Worm (Caenorhabditis elegans): ENCODE data around the gene fbxa-144.

The fbxa-144 gene

DNA sequence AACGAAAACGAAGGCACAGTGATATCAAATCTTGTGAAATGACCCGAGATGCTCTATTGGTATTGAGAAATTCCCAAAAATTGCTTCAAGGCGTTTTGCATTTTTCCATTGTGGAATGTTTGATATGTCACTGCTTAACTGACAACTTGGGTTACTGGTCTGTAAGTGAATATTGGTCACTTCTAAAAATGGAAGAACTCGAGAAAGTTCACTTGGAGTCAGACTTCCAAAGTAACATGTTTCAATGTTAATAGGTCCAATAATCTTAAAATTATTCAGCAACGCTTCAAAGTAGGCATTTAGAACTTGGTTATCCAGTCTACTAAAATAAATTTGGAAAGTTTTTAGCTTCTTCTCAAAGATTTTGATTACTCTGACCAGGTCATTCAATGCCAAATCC, at the start of gene fbxa-144:
Gene fbxa-144 (minus strand): TSS at position 101 of the 400 bp plus-strand sequence.
- no peak for TF ChIP-seq him-1 (tag; optimal IDR thresholded peaks at IDR 0.05)
- no peak for TF ChIP-seq W03F9.2 (tag; optimal IDR thresholded peaks at IDR 0.05)
- no peak for TF ChIP-seq dao-5 (tag; optimal IDR thresholded peaks at IDR 0.05)

DNA sequence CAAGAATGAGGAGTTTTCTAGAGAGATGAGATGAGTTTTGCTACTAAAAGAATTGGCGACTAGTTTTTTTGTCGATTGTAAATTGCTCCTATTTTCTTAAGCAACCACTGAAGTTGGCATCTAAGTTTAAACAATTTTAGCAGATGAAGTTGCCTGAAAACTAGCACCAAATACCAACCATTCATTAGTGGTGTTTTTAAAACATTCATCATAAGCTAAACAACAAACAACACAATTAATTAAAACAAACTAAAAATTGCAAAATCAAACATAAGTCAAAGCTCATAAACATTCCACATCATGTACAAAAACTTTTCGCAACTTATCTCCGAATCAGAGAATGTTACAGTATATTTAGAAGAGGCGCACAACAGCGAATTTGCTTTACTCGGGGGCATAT, 49.5 kb upstream of the fbxa-144 start, which contains the start of gene srz-13:
Gene srz-13 (plus strand): TSS at position 301 of the 400 bp plus-strand sequence.
- TF ChIP-seq him-1 (tag; optimal IDR thresholded peaks at IDR 0.05) (no peak), W03F9.2 (tag; optimal IDR thresholded peaks at IDR 0.05) (no peak), dao-5 (tag; optimal IDR thresholded peaks at IDR 0.05) (no peak)

DNA sequence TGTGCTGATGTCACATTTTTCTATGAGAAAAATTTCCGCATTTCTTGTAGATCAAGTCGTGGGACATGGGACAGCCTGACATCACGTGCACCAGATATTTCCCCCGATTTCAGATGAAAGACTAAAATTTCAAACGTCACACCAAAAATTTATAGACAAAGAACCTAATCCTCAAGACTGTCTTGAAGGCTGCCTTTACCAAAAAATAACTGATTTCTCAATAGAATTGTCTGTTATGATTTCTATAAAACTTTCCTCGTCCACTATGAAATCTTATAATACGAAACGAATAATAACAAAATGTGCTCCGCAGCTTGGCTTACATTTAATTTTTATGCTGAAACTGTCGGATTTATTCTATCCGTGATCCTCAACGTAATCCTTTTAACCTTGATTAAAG, 47.7 kb upstream of the fbxa-144 start, which contains the start of gene str-106:
Gene str-106 (plus strand): TSS at position 301 of the 400 bp plus-strand sequence.
- TF ChIP-seq him-1 (tag; optimal IDR thresholded peaks at IDR 0.05) (no peak), dao-5 (tag; optimal IDR thresholded peaks at IDR 0.05) (no peak)

DNA sequence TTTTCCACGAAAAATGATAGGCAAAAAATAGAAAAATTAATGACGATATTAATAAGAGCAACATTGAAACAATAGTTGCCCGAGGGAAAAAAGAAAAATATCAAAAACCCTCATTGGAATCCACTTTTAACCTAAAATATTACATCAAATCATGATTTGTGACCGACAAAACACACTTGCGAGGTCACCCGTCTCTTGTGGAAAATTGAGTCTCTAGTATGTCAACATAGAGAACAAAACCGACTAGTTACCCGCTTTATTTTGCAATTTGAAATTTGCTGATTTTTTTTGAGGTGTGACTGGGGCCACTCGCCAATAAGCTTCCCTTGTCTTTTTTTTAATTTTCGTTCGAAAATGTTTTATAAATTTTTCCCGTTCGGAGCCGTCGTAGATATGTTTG, 43.2 kb upstream of the fbxa-144 start, which contains the start of gene cyp-33D1:
Gene cyp-33D1 (minus strand): TSS at position 101 of the 400 bp plus-strand sequence.
- TF ChIP-seq W03F9.2 (tag; optimal IDR thresholded peaks at IDR 0.05) (no peak), him-1 (tag; optimal IDR thresholded peaks at IDR 0.05) (no peak), dao-5 (tag; optimal IDR thresholded peaks at IDR 0.05) (no peak)

DNA sequence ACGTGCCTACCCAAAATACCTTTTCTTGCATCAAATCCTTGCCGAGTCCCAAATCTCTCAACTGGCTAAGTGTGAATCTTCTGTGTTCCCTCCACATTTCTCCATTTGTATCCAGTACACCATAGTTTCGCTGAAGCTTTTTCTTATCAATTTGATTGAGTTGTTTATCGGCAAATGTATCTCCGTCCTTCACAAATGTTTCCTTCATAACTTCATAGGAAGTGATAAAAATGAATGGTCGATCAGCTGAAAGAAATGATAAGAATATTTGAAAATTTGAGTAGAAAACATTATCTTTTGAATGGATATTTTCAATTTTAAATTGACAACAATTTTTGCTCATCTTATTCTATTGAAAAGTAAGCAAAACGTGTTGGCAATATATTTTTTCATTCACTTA, 42.6 kb upstream of the fbxa-144 start:
- TF ChIP-seq dao-5 (tag; optimal IDR thresholded peaks at IDR 0.05) (no peak), him-1 (tag; optimal IDR thresholded peaks at IDR 0.05) (no peak), W03F9.2 (tag; optimal IDR thresholded peaks at IDR 0.05) (no peak)

DNA sequence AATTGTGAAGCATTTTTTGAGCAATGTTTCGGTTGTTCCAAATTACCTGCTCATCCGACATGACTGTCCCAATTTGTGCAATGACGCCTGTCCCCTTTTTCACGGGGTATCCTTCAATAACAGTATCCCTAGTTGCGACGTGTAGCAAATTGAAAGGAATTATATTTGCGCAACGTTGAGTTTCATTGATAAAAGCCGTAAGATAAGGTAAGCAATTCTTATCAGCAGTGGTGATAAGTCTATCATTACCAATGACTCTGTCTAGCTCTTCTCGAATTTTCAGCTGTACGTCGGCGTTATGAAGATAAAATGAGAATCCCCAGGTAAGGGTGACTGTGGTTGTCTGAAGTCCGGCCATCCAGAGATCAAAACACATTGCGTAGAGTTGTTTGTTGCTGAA, 41.5 kb upstream of the fbxa-144 start:
- TF ChIP-seq W03F9.2 (tag; optimal IDR thresholded peaks at IDR 0.05) (no peak), him-1 (tag; optimal IDR thresholded peaks at IDR 0.05) (no peak), dao-5 (tag; optimal IDR thresholded peaks at IDR 0.05) (no peak)

DNA sequence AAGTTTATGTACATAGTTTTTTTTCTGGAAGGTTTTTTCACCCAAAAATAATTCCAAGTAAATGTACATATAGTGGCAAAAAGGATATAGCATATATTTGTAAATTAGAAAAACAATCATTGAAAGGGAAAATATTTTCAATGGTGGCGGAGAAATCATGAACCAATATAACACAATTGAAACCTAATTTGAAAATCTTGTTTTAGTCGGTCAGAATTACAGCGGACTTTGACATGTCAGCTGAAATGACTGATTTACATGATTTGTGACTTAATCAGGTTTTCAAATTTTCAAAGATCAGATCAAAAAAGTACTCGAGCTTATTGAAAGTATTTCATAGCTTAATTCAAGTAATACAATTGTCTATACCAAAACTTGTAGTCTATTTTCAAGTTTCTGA, 39.1 kb upstream of the fbxa-144 start, which contains the start of gene K05D4.9:
Gene K05D4.9 (minus strand): TSS at position 101 of the 400 bp plus-strand sequence.
- TF ChIP-seq W03F9.2 (tag; optimal IDR thresholded peaks at IDR 0.05) (no peak), dao-5 (tag; optimal IDR thresholded peaks at IDR 0.05) (no peak), him-1 (tag; optimal IDR thresholded peaks at IDR 0.05) (no peak)

DNA sequence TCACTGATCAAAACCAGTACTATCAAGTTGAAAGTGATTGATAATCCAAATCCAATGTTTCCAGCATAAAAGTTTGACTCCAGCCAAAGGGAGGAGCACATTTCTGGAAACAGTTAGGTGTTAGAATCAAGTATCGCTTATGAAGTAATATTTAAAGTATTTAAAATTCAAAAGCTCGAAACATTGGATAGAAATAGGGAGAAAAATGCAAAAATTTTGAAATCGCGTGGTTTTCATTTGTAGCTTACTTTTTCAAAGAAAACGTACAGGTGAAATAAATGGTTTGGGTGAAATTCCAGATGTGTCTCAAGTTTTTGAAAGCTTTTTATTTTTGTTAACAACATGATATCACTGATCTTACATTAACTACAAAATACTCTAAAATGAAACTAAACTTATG, 36.4 kb upstream of the fbxa-144 start, which contains the start of gene str-111:
Gene str-111 (minus strand): TSS at position 101 of the 400 bp plus-strand sequence.
- no peak for TF ChIP-seq W03F9.2 (tag; optimal IDR thresholded peaks at IDR 0.05)

DNA sequence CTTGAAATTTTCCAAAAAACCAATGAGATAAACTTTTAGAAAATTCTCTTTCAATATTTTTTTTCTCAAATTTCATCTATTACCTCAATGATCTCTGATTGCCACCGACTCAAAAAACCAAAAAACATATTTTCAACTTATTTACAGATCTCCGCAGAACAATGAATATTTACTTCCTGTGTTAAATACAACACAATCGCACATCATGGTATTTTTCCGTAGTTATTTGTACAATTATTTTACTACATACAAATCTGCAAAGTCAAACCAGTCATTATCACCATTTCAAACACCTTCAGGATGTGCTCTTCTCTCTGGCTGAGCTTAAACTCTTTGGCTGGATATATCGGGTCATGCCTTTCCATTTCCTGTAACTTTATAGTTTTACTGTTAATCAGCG, 33.3 kb upstream of the fbxa-144 start, which contains the start of gene str-108:
Gene str-108 (plus strand): TSS at position 301 of the 400 bp plus-strand sequence.
- TF ChIP-seq W03F9.2 (tag; optimal IDR thresholded peaks at IDR 0.05): no peak
- no peak for TF ChIP-seq him-1 (tag; optimal IDR thresholded peaks at IDR 0.05)
- TF ChIP-seq dao-5 (tag; optimal IDR thresholded peaks at IDR 0.05): no peak

DNA sequence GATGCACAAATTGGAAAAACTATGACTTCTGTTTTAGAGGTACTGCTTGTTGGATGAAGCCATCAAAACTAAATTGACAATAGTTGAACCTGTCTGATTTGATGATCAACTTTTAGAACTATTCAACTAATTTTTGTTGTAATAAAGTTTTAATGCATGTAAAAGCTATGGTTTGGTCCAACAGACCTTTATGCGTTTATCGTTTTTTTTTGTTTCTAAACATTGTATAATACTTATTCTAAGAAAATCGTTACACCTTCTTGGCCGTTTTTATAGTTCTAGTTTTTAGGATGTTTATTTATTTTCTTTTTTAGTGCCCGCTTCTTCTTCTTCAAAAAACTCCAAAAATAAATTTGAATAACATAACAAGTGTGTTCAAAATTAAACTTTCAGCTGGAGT, 31.1 kb upstream of the fbxa-144 start, which contains the start of gene F10A3.12:
Gene F10A3.12 (plus strand): TSS at position 301 of the 400 bp plus-strand sequence.
- TF ChIP-seq him-1 (tag; optimal IDR thresholded peaks at IDR 0.05): no peak
- no peak for TF ChIP-seq dao-5 (tag; optimal IDR thresholded peaks at IDR 0.05)
- no peak for TF ChIP-seq W03F9.2 (tag; optimal IDR thresholded peaks at IDR 0.05)

DNA sequence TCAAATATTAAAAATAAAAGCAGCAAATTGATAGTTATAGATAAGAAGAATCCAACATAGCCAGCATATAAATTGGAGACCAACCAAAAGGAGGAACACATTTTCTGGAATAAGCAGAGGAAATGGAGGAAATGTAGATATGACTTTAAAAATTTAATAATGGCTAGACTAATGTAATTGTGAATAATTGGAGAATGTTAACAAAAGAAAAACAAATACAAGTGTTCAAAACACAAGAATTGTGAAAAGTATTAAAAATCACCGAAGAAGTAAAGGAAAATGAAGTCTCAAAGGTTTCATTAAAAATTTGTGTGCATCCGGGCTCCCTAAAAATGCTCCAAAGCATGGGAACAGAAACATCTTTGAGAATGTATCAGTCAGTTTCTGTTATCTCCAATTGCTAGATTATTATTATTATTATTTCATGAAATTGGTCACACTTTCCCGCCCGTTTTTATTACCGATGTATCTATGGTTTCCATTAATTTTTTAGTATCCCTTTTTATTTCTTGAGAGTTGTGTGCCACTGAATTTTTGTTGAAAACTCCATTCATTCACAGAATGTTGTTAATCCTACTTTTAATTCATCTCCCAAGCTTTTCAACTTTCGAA, 29.6 kb upstream of the fbxa-144 start, which contains the start of the genes str-109 and F10A3.11:
Gene str-109 (minus strand): TSS at position 101 of the 612 bp plus-strand sequence.
Gene F10A3.11 (plus strand): TSS at position 562 of the 612 bp plus-strand sequence.
- no peak for TF ChIP-seq W03F9.2 (tag; optimal IDR thresholded peaks at IDR 0.05)
- no peak for TF ChIP-seq dao-5 (tag; optimal IDR thresholded peaks at IDR 0.05)
- no peak for TF ChIP-seq him-1 (tag; optimal IDR thresholded peaks at IDR 0.05)

DNA sequence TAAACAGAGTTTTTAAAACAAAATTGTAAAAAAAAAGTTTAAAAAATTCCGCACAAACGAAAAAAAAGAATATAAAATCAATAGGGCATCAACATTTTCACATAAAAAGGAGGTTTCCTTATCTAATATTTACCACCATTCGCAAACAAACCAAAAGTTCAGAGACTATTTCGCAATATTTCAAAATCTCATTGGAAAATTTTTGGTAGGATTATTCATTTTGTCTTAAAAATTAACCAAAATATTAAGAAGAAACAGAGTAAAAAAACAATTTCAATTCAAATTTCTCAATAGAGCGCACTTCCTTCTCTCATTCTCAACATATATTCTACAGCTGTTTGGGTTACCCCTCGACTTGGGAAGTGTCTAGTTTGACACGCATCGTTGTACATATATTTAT, 27.5 kb upstream of the fbxa-144 start:
- TF ChIP-seq dao-5 (tag; optimal IDR thresholded peaks at IDR 0.05): no peak
- TF ChIP-seq him-1 (tag; optimal IDR thresholded peaks at IDR 0.05): no peak
- no peak for TF ChIP-seq W03F9.2 (tag; optimal IDR thresholded peaks at IDR 0.05)

DNA sequence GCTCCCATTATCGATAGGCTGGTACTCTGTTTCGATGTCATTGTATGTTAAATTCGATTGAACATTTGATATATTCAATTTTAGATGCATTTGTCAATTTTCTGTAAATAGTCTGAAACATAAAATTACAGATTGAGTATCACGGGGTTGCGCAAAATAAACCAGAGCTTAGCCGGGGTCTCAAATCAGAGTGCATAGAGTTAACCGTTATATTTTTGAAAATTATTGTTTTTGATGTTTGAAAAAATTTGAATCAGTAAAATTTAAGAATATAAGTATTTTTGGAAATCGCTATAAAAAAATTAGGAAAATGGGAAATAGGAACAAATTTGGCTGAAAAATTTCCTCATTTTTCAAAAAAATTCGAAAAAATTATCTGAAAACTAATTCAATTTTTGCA, 27.0 kb upstream of the fbxa-144 start, which contains the start of gene F10A3.17:
Gene F10A3.17 (minus strand): TSS at position 101 of the 400 bp plus-strand sequence.
- no peak for TF ChIP-seq him-1 (tag; optimal IDR thresholded peaks at IDR 0.05)
- no peak for TF ChIP-seq W03F9.2 (tag; optimal IDR thresholded peaks at IDR 0.05)
- TF ChIP-seq dao-5 (tag; optimal IDR thresholded peaks at IDR 0.05): no peak

DNA sequence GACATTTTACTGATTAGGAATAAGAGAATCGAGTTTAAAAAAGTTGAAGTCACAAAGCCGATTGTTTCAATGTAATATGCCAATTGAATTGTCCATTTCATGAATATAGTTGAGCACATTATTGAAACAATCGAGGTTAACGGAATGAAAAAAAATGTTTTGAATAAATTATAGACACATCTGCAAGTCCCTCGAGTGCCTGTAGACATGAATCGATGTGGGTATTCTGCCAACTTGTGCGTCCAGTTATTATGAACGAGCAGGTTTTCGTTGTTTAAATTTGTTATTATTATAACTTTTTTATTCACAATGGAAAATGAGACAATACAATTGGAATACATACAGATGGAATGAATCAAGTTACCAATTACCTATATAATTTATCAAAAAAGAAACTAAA, 25.8 kb upstream of the fbxa-144 start, which contains the start of gene str-99:
Gene str-99 (minus strand): TSS at position 101 of the 400 bp plus-strand sequence.
- TF ChIP-seq him-1 (tag; optimal IDR thresholded peaks at IDR 0.05) (no peak), W03F9.2 (tag; optimal IDR thresholded peaks at IDR 0.05) (no peak), dao-5 (tag; optimal IDR thresholded peaks at IDR 0.05) (no peak)

All from whole organism, L4/young adult.